Fruit fly (Drosophila melanogaster) whole organism, prepupa: ENCODE results near the gene ppk10.
A peak's percentile ranks its signal among the peaks of the same experiment; 100 is the strongest.

ENCODE experiments used
- Blimp-1 ChIP-seq: fragments of 200-800 bp; sonication (Bioruptor generic); optimal IDR thresholded peaks from 3 replicates; lab custom pipeline; 2017; ENCODE audit warnings: missing biosample characterization, missing genetic modification characterization, mild to moderate bottlenecking, moderate library complexity, missing genetic modification reagents
- CG11762 ChIP-seq: fragments of 200-800 bp; sonication (Bioruptor generic); optimal IDR thresholded peaks from 3 replicates; lab custom pipeline; 2016; ENCODE audit warnings: missing biosample characterization, missing genetic modification characterization; ENCODE audit not compliant: insufficient read depth
- CG15336 ChIP-seq: fragments of 200-800 bp; sonication (Bioruptor generic); IDR thresholded peaks from 2 replicates; pipeline ENCODE4 v1.3.6; 2022; ENCODE audit warnings: missing biosample characterization, missing genetic modification characterization
- CG1621 ChIP-seq: fragments of 200-800 bp; sonication (Bioruptor generic); optimal IDR thresholded peaks from 3 replicates; lab custom pipeline; 2018; ENCODE audit warnings: missing biosample characterization, mild to moderate bottlenecking, missing genetic modification characterization
- CG3032 ChIP-seq: fragments of 200-800 bp; optimal IDR thresholded peaks from 2 replicates; lab custom pipeline; 2019; ENCODE audit warnings: missing biosample characterization, mild to moderate bottlenecking, missing genetic modification characterization, moderate library complexity
- CG31627 ChIP-seq: fragments of 200-800 bp; sonication (Bioruptor generic); optimal IDR thresholded peaks from 3 replicates; lab custom pipeline; 2016; ENCODE audit warnings: missing biosample characterization, missing genetic modification characterization
- CG34406 ChIP-seq: fragments of 200-800 bp; sonication (Bioruptor generic); optimal IDR thresholded peaks from 3 replicates; lab custom pipeline; 2016; ENCODE audit warnings: missing biosample characterization, missing genetic modification characterization
- CG3919 ChIP-seq: fragments of 200-800 bp; sonication (Bioruptor generic); optimal IDR thresholded peaks from 3 replicates; lab custom pipeline; 2016; ENCODE audit warnings: missing biosample characterization, missing genetic modification characterization
- CG4318 ChIP-seq: fragments of 200-800 bp; sonication (Bioruptor generic); optimal IDR thresholded peaks from 3 replicates; lab custom pipeline; 2017; ENCODE audit warnings: missing biosample characterization, mild to moderate bottlenecking, missing genetic modification characterization
- CG6163 ChIP-seq: fragments of 200-800 bp; sonication (Bioruptor generic); IDR thresholded peaks from 3 replicates; pipeline ENCODE4 v1.3.6; 2022; ENCODE audit warnings: missing biosample characterization, missing genetic modification characterization
- CG6792 ChIP-seq: fragments of 200-800 bp; sonication (Bioruptor generic); optimal IDR thresholded peaks from 3 replicates; lab custom pipeline; 2016; ENCODE audit warnings: missing biosample characterization, missing genetic modification characterization
- CG6808 ChIP-seq: fragments of 200-800 bp; sonication (Bioruptor generic); optimal IDR thresholded peaks from 3 replicates; lab custom pipeline; 2017; ENCODE audit warnings: missing biosample characterization, missing genetic modification characterization, mild to moderate bottlenecking, moderate library complexity, missing genetic modification reagents
- CG6854 ChIP-seq: fragments of 200-800 bp; sonication (Bioruptor generic); optimal IDR thresholded peaks from 2 replicates; lab custom pipeline; 2017; ENCODE audit warnings: missing biosample characterization, mild to moderate bottlenecking, missing genetic modification characterization
- CG8119 ChIP-seq: fragments of 200-800 bp; sonication (Bioruptor generic); IDR thresholded peaks from 3 replicates; pipeline ENCODE4 v1.3.6; 2022; ENCODE audit warnings: missing biosample characterization, missing genetic modification characterization
- CG8319 ChIP-seq: fragments of 200-800 bp; sonication (Bioruptor generic); optimal IDR thresholded peaks from 3 replicates; lab custom pipeline; 2016; ENCODE audit warnings: missing biosample characterization, missing genetic modification characterization
- Eip78C ChIP-seq: fragments of 200-800 bp; sonication (Bioruptor generic); peaks from one replicate; lab custom pipeline; 2016; ENCODE audit warnings: missing biosample characterization, missing genetic modification characterization
- Eip93F ChIP-seq: fragments of 200-800 bp; sonication (Bioruptor generic); optimal IDR thresholded peaks from 2 replicates; lab custom pipeline; 2016; ENCODE audit warnings: missing biosample characterization, mild to moderate bottlenecking, missing genetic modification characterization
- Ets21C ChIP-seq: fragments of 200-800 bp; sonication (Bioruptor generic); optimal IDR thresholded peaks from 3 replicates; lab custom pipeline; 2016; ENCODE audit warnings: missing biosample characterization, missing genetic modification characterization
- Ets96B ChIP-seq: fragments of 200-800 bp; optimal IDR thresholded peaks from 2 replicates; lab custom pipeline; 2019; ENCODE audit warnings: missing biosample characterization, mild to moderate bottlenecking, missing genetic modification characterization, moderate library complexity
- Gug ChIP-seq: fragments of 200-800 bp; sonication (Bioruptor generic); IDR thresholded peaks from 2 replicates; pipeline ENCODE4 v1.3.6; 2022; ENCODE audit warnings: missing biosample characterization, missing genetic modification characterization
- Hr39 ChIP-seq: fragments of 200-800 bp; sonication (Bioruptor generic); optimal IDR thresholded peaks from 2 replicates; lab custom pipeline; 2016; ENCODE audit warnings: missing biosample characterization, missing genetic modification characterization
- Hr4 ChIP-seq: fragments of 200-800 bp; sonication (Bioruptor generic); optimal IDR thresholded peaks from 3 replicates; lab custom pipeline; 2016; ENCODE audit warnings: missing biosample characterization, missing genetic modification characterization
- Lpt ChIP-seq: fragments of 200-800 bp; sonication (Bioruptor generic); optimal IDR thresholded peaks from 3 replicates; lab custom pipeline; 2016; ENCODE audit warnings: missing biosample characterization, missing genetic modification characterization
- OdsH ChIP-seq: fragments of 200-800 bp; sonication (Bioruptor generic); optimal IDR thresholded peaks from 3 replicates; lab custom pipeline; 2016; ENCODE audit warnings: missing biosample characterization, missing genetic modification characterization
- Sox14 ChIP-seq: fragments of 200-800 bp; sonication (Bioruptor generic); optimal IDR thresholded peaks from 3 replicates; lab custom pipeline; 2016; ENCODE audit warnings: missing biosample characterization, missing genetic modification characterization
- Sox15 ChIP-seq: fragments of 200-800 bp; sonication (Bioruptor generic); optimal IDR thresholded peaks from 3 replicates; lab custom pipeline; 2016; ENCODE audit warnings: missing biosample characterization, missing genetic modification characterization
- acj6 ChIP-seq: fragments of 200-800 bp; sonication (Bioruptor generic); optimal IDR thresholded peaks from 3 replicates; lab custom pipeline; 2016; ENCODE audit warnings: missing biosample characterization, missing genetic modification characterization
- cyc ChIP-seq: fragments of 200-800 bp; sonication (Bioruptor generic); optimal IDR thresholded peaks from 3 replicates; lab custom pipeline; 2016; ENCODE audit warnings: missing biosample characterization, missing genetic modification characterization
- dac ChIP-seq: fragments of 200-800 bp; sonication (Bioruptor generic); optimal IDR thresholded peaks from 2 replicates; lab custom pipeline; 2017; ENCODE audit warnings: missing biosample characterization, mild to moderate bottlenecking, missing genetic modification characterization
- esn ChIP-seq: fragments of 200-800 bp; sonication (Bioruptor generic); optimal IDR thresholded peaks from 2 replicates; lab custom pipeline; 2016; ENCODE audit warnings: missing biosample characterization, mild to moderate bottlenecking, missing genetic modification characterization, moderate library complexity
- fkh ChIP-seq: fragments of 200-800 bp; sonication (Bioruptor generic); optimal IDR thresholded peaks from 3 replicates; lab custom pipeline; 2017; ENCODE audit warnings: missing biosample characterization, mild to moderate bottlenecking, missing genetic modification characterization, moderate library complexity
- lz ChIP-seq: fragments of 200-800 bp; sonication (Bioruptor generic); optimal IDR thresholded peaks from 3 replicates; lab custom pipeline; 2016; ENCODE audit warnings: missing biosample characterization, missing genetic modification characterization
- net ChIP-seq: fragments of 200-800 bp; sonication (Bioruptor generic); optimal IDR thresholded peaks from 3 replicates; lab custom pipeline; 2016; ENCODE audit warnings: missing biosample characterization, missing genetic modification characterization
- ss ChIP-seq, 2 experiments: fragments of 200-800 bp; sonication (Bioruptor generic); optimal IDR thresholded peaks; 2 replicates in 1 of 2; 3 replicates in 1 of 2; lab custom pipeline; 2017 to 2018; ENCODE audit warnings: mild to moderate bottlenecking in 2 of 2, missing biosample characterization in 2 of 2, missing genetic modification characterization in 2 of 2, moderate library complexity in 1 of 2
- topi ChIP-seq: fragments of 200-800 bp; sonication (Bioruptor generic); optimal IDR thresholded peaks from 3 replicates; lab custom pipeline; 2016; ENCODE audit warnings: missing biosample characterization, missing genetic modification characterization
- vri ChIP-seq: fragments of 200-800 bp; sonication (Bioruptor generic); optimal IDR thresholded peaks from 3 replicates; lab custom pipeline; 2016; ENCODE audit warnings: missing biosample characterization, mild to moderate bottlenecking, missing genetic modification characterization

Gene ppk10

DNA sequence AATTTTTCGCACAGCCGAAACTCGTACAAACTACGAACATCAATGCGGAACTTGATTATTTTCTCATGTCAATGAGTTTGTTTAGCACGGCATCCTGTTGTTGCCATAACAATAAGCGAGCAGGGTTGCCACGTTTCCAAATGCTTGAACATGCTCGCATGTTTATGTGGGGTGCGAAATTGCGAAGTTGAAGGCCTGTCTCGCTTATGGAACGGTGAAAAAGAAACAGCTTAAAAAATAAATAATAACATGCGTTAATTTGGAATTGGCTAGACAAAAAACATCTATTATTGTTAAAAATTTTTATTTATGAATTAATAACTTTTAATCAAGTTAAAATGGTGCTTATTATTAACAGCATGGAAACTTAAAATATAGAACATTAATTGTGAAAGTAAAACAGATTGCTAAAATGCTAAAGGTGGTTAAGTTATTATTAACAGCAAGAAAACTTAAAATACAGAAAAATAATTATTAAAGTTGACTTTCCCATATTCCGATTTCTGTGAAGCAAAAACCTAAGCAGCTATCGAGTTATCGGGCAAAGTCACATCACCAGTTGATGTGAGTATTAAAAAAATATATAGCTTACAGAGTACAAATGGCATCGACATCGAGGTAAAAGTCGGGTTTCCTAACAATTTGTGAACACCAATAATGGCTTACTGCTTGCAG lies 21.3 kb downstream of the ppk10 start, which contains the start of the genes Bug22 and TfIIB (continued):
- TF ChIP-seq CG15336 (GFP tag; lab: Robert Waterston, UW) (0 out of 2 replicates have a peak, but pooled peaks have one; percentile 30), esn (GFP tag; lab: Kevin White, UChicago) (peak; percentile 82)

DNA sequence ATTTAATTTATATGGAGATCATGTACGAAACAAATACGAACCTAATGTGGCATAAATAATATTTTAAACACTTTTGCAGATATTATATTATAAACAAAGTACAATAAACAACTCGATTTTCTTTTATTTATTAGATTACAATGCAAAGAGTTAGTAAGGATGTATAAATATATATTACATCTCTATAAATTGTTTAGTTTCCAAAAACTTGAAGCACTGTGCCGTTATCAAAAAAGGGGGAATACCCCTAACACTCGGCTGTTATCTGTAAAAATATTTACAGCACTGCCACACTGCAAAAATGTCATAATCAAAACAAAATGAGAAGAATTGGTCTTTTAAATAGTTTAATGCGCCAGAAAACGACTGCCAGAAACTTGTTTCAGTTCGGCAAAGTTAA lies 23.7 kb downstream of the ppk10 start, which contains the start of gene CG5188:
CG5188 (plus strand) TSS at position 302 of the 400 bp plus-strand sequence.
- TF ChIP-seq esn (GFP tag; lab: Kevin White, UChicago) (peak; percentile 64), cyc (peak; percentile 23), topi (GFP tag; lab: Kevin White, UChicago) (peak; percentile 45), net (GFP tag; lab: Kevin White, UChicago) (no peak), CG31627 (GFP tag; lab: Kevin White, UChicago) (peak; percentile 16), Eip78C (peak; percentile 82), Gug (0 out of 2 replicates have a peak, but pooled peaks have one; percentile 9), Lpt (peak; percentile 4), CG6163 (peak; percentile 31; the same call in 1 of the 3 replicates), fkh (GFP tag; lab: Kevin White, UChicago) (no peak), CG3032 (tag; lab: Kevin White, UChicago) (peak; percentile 52), CG11762 (peak; percentile 35), Ets21C (no peak), vri (no peak), Sox14 (GFP tag; lab: Kevin White, UChicago) (peak; percentile 22), Eip93F (no peak), Ets96B (tag; lab: Kevin White, UChicago) (peak; percentile 49), Hr4 (GFP tag; lab: Kevin White, UChicago) (no peak), Sox15 (GFP tag; lab: Kevin White, UChicago) (peak; percentile 7), lz (GFP tag; lab: Kevin White, UChicago) (peak; percentile 65), Hr39 (GFP tag; lab: Kevin White, UChicago) (peak; percentile 15), CG6792 (GFP tag; lab: Kevin White, UChicago) (peak; percentile 35), OdsH (peak; percentile 51), ss (GFP tag; optimal IDR thresholded peaks at IDR 0.05; lab: Kevin White, UChicago) (peak in 1 of 2 experiments; percentile 1), CG8119 (GFP tag; lab: Robert Waterston, UW) (no peak; the same call in 1 of the 3 replicates), CG15336 (GFP tag; lab: Robert Waterston, UW) (peak; percentile 69), acj6 (GFP tag; lab: Kevin White, UChicago) (peak; percentile 37)

dm6 chr2L:10426534-10427048 lies 25.6 kb downstream of the ppk10 start, which contains the start of the genes SmB and KdelR:
Gene SmB (minus strand): TSS chr2L:10426627.
Gene KdelR (plus strand): TSS chr2L:10426887.
- peak; percentile 49 for TF ChIP-seq esn (GFP tag; lab: Kevin White, UChicago)
- peak; percentile 39 for TF ChIP-seq CG1621
- TF ChIP-seq lz (GFP tag; lab: Kevin White, UChicago), result peak; percentile 34
- TF ChIP-seq fkh (GFP tag; lab: Kevin White, UChicago), result peak; percentile 81
- no peak for TF ChIP-seq CG34406 (GFP tag; lab: Kevin White, UChicago)
- TF ChIP-seq cyc, result no peak
- no peak for TF ChIP-seq dac (GFP tag; lab: Kevin White, UChicago)
- peak; percentile 26 for TF ChIP-seq Eip78C
- peak; percentile 13 for TF ChIP-seq CG3032 (tag; lab: Kevin White, UChicago)

DNA sequence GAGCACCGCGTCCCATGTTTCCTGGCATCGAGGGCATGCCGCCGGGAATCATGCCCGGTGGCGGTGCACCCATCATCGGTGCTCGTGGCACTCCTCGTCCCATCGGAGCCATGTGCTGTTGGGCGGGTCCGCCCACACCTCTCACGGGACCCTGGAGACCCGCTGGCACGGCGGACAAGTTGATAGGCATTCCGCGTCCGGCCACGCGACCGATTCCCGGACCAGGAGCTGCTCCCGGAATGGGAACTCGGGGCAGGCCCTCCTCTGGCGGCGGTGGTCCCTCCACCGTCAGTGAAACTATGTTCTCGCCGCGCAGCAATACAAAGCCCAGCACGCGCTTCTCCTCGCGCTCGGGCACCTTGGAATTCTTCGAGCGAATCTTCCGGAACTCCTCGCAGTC lies 26.6 kb downstream of the ppk10 start:
- no peak for TF ChIP-seq Blimp-1 (GFP tag; lab: Kevin White, UChicago)
- no peak for TF ChIP-seq Hr39 (GFP tag; lab: Kevin White, UChicago)
- TF ChIP-seq CG6854, result no peak
- TF ChIP-seq CG4318, result no peak
- TF ChIP-seq CG3919, result no peak
- TF ChIP-seq CG6808 (GFP tag; lab: Kevin White, UChicago), result no peak
- no peak for TF ChIP-seq CG6163
- TF ChIP-seq Hr4 (GFP tag; lab: Kevin White, UChicago), result no peak
- no peak for TF ChIP-seq CG8319
